Worm (Caenorhabditis elegans) whole organism, late embryonic: ENCODE data around the gene srsx-11.

Source experiments
- T23F11.4 ChIP-seq: fragments of 200-800 bp; sonication (Bioruptor generic); optimal IDR thresholded peaks from 2 replicates; lab custom pipeline; 2018; ENCODE audit warnings: mild to moderate bottlenecking, missing genetic modification characterization, missing compliant biosample characterization
- ama-1 ChIP-seq: fragments of 150-350 bp; optimal IDR thresholded peaks from 2 replicates; lab custom pipeline; 2014
- elt-2 ChIP-seq: sonication (generic microtip); optimal IDR thresholded peaks from 2 replicates; lab custom pipeline; 2016; ENCODE audit warnings: missing genetic modification reagents, missing genetic modification characterization, missing compliant biosample characterization
- ets-4 ChIP-seq: sonication (generic microtip); optimal IDR thresholded peaks from 2 replicates; lab custom pipeline; 2016; ENCODE audit warnings: missing genetic modification characterization, missing compliant biosample characterization
- hlh-8 ChIP-seq: sonication (generic microtip); optimal IDR thresholded peaks from 2 replicates; lab custom pipeline; 2016; ENCODE audit warnings: missing genotype, missing genetic modification characterization, missing compliant biosample characterization
- lin-11 ChIP-seq: fragments of 200-800 bp; sonication (Bioruptor generic); optimal IDR thresholded peaks from 2 replicates; lab custom pipeline; 2018; ENCODE audit warnings: mild to moderate bottlenecking, missing genetic modification characterization, missing compliant biosample characterization
- pha-4 ChIP-seq: fragments of 150-350 bp; optimal IDR thresholded peaks from 2 replicates; lab custom pipeline; 2018; ENCODE audit warnings: missing biosample characterization, missing genetic modification reagents, missing genetic modification characterization
- rnt-1 ChIP-seq: sonication (generic microtip); optimal IDR thresholded peaks from 2 replicates; lab custom pipeline; 2016; ENCODE audit warnings: missing genetic modification characterization, missing compliant biosample characterization
- sox-4 ChIP-seq: sonication (generic microtip); optimal IDR thresholded peaks from 2 replicates; lab custom pipeline; 2017; ENCODE audit warnings: mild to moderate bottlenecking, missing genetic modification characterization, inconsistent platforms, missing compliant biosample characterization
- unc-3 ChIP-seq, 2 experiments: fragments of 200-800 bp in 1 of 2; sonication (Bioruptor generic) in 1 of 2; sonication (generic microtip) in 1 of 2; conservative IDR thresholded peaks in 1 of 2; optimal IDR thresholded peaks in 1 of 2; 2 replicates each; pipeline versions ENCODE4 v1.3.6 to Lab custom; 2016 to 2022; ENCODE audit warnings: missing compliant biosample characterization in 2 of 2, missing genetic modification characterization in 2 of 2, missing genetic modification reagents in 1 of 2

ce11 chrV:4962968-4963367, 16.0 kb downstream of the srsx-11 start, which contains the start of gene tam-1:
- TF ChIP-seq elt-2 (tag; lab: Kevin White, UChicago), result no peak
- no peak for TF ChIP-seq sox-4 (tag; lab: Kevin White, UChicago)
- TF ChIP-seq hlh-8, result no peak
- no peak for TF ChIP-seq lin-11 (tag; lab: Kevin White, UChicago)
- TF ChIP-seq unc-3 (GFP tag; conservative IDR thresholded peaks at IDR 0.05; lab: Robert Waterston, UW), result no peak
- TF ChIP-seq unc-3 (tag; optimal IDR thresholded peaks at IDR 0.05; lab: Kevin White, UChicago), result no peak
- TF ChIP-seq ets-4 (tag; lab: Kevin White, UChicago), result no peak
- no peak for TF ChIP-seq ama-1 (lab: Kevin White, UChicago)
- TF ChIP-seq T23F11.4, result no peak
- TF ChIP-seq rnt-1 (tag; lab: Kevin White, UChicago), result no peak
- no peak for TF ChIP-seq pha-4
